Worm (Caenorhabditis elegans) whole organism, young adult: ENCODE data around the gene best-23.
A peak's percentile ranks its signal among the peaks of the same experiment; 100 is the strongest.

Experiments used
- B0261.1 ChIP-seq: sonication (generic microtip); optimal IDR thresholded peaks from 2 replicates; lab custom pipeline; 2016; ENCODE audit warnings: mild to moderate bottlenecking, missing genetic modification characterization, moderate library complexity, missing compliant biosample characterization
- B0336.3 ChIP-seq: fragments of 200-800 bp; sonication (Bioruptor generic); IDR thresholded peaks from 2 replicates; pipeline ENCODE4 v1.3.6; 2022; ENCODE audit warnings: missing genetic modification characterization, missing compliant biosample characterization
- D2030.7 ChIP-seq: fragments of 200-800 bp; sonication (Bioruptor generic); IDR thresholded peaks from 2 replicates; pipeline ENCODE4 v1.3.6; 2022; ENCODE audit warnings: missing genetic modification reagents, missing genetic modification characterization, missing compliant biosample characterization
- F10E7.11 ChIP-seq: sonication (generic microtip); optimal IDR thresholded peaks from 2 replicates; lab custom pipeline; 2017; ENCODE audit warnings: mild to moderate bottlenecking, missing genetic modification characterization, moderate library complexity, missing compliant biosample characterization
- F33H1.4 ChIP-seq: fragments of 200-800 bp; sonication (Bioruptor generic); IDR thresholded peaks from 2 replicates; pipeline ENCODE4 v1.3.6; 2022; ENCODE audit warnings: missing genetic modification reagents, missing genetic modification characterization, missing compliant biosample characterization
- F37B4.10 ChIP-seq: fragments of 200-800 bp; sonication (Bioruptor generic); IDR thresholded peaks from 2 replicates; pipeline ENCODE4 v1.3.6; 2022; ENCODE audit warnings: missing genetic modification characterization, missing compliant biosample characterization
- F49E8.2 ChIP-seq: sonication (generic microtip); optimal IDR thresholded peaks from 3 replicates; lab custom pipeline; 2017; ENCODE audit warnings: missing genetic modification characterization, mild to moderate bottlenecking, missing compliant biosample characterization, antibody characterized with exemption, moderate library complexity; ENCODE audit not compliant: insufficient read depth
- F57A8.1 ChIP-seq: fragments of 200-800 bp; sonication (Bioruptor generic); optimal IDR thresholded peaks from 2 replicates; lab custom pipeline; 2018; ENCODE audit warnings: mild to moderate bottlenecking, missing genetic modification characterization, moderate library complexity, missing compliant biosample characterization
- Y67H2A.10 ChIP-seq: fragments of 200-800 bp; sonication (Bioruptor generic); conservative IDR thresholded peaks from 2 replicates; pipeline ENCODE4 v1.3.6; 2022; ENCODE audit warnings: missing genetic modification reagents, missing genetic modification characterization, missing compliant biosample characterization
- akir-1 ChIP-seq: fragments of 200-800 bp; sonication (Bioruptor generic); optimal IDR thresholded peaks from 2 replicates; lab custom pipeline; 2018; ENCODE audit warnings: mild to moderate bottlenecking, missing genetic modification characterization, moderate library complexity, missing compliant biosample characterization
- ama-1 ChIP-seq, 3 experiments: fragments of 150-350 bp in 1 of 3; sonication (generic microtip) in 2 of 3; optimal IDR thresholded peaks; 2 replicates each; lab custom pipeline; 2014 to 2018; ENCODE audit warnings: missing biosample characterization in 2 of 3, missing genetic modification characterization in 2 of 3, missing genetic modification reagents in 2 of 3
- attf-5 ChIP-seq: fragments of 200-800 bp; sonication (Bioruptor generic); optimal IDR thresholded peaks from 2 replicates; lab custom pipeline; 2018; ENCODE audit warnings: mild to moderate bottlenecking, missing genetic modification characterization, missing compliant biosample characterization
- attf-6 ChIP-seq: fragments of 200-800 bp; sonication (Bioruptor generic); IDR thresholded peaks from 2 replicates; pipeline ENCODE4 v1.3.6; 2022; ENCODE audit warnings: missing genetic modification reagents, missing genetic modification characterization, missing compliant biosample characterization
- bed-1 ChIP-seq: fragments of 200-800 bp; sonication (Bioruptor generic); IDR thresholded peaks from 2 replicates; pipeline ENCODE4 v1.3.6; 2022; ENCODE audit warnings: missing genetic modification reagents, missing genetic modification characterization, missing compliant biosample characterization
- cebp-2 ChIP-seq: fragments of 200-800 bp; sonication (Bioruptor generic); IDR thresholded peaks from 2 replicates; pipeline ENCODE4 v1.3.6; 2022; ENCODE audit warnings: missing genetic modification characterization, missing compliant biosample characterization
- ceh-91 ChIP-seq: fragments of 200-800 bp; sonication (Bioruptor generic); IDR thresholded peaks from 2 replicates; pipeline ENCODE4 v1.3.6; 2022; ENCODE audit warnings: missing genetic modification reagents, missing genetic modification characterization, missing compliant biosample characterization
- dox-1 ChIP-seq: fragments of 200-800 bp; sonication (Bioruptor generic); IDR thresholded peaks from 2 replicates; pipeline ENCODE4 v1.3.6; 2022; ENCODE audit warnings: missing genetic modification reagents, missing genetic modification characterization, missing compliant biosample characterization
- ekl-4 ChIP-seq: fragments of 200-800 bp; sonication (Bioruptor generic); IDR thresholded peaks from 2 replicates; pipeline ENCODE4 v1.3.6; 2022; ENCODE audit warnings: missing genetic modification reagents, missing genetic modification characterization, missing compliant biosample characterization
- ets-4 ChIP-seq: fragments of 200-800 bp; sonication (Bioruptor generic); optimal IDR thresholded peaks from 2 replicates; lab custom pipeline; 2018; ENCODE audit warnings: mild to moderate bottlenecking, missing genetic modification characterization, missing compliant biosample characterization
- hlh-26 ChIP-seq: fragments of 200-800 bp; sonication (Bioruptor generic); conservative IDR thresholded peaks from 2 replicates; pipeline ENCODE4 v1.3.6; 2022; ENCODE audit warnings: missing genetic modification reagents, missing genetic modification characterization, missing compliant biosample characterization
- hmg-1.2 ChIP-seq: fragments of 200-800 bp; sonication (Bioruptor generic); IDR thresholded peaks from 2 replicates; pipeline ENCODE4 v1.3.6; 2022; ENCODE audit warnings: missing genetic modification reagents, missing genetic modification characterization, missing compliant biosample characterization
- hrde-1 ChIP-seq: sonication (generic microtip); optimal IDR thresholded peaks from 2 replicates; lab custom pipeline; 2016; ENCODE audit warnings: missing genetic modification characterization, mild to moderate bottlenecking, missing compliant biosample characterization, moderate library complexity, missing genotype, missing genetic modification reagents, borderline replicate concordance
- hsf-1 ChIP-seq: fragments of 200-800 bp; sonication (Bioruptor generic); IDR thresholded peaks from 2 replicates; pipeline ENCODE4 v1.3.6; 2022; ENCODE audit warnings: missing genetic modification reagents, missing genetic modification characterization, missing compliant biosample characterization
- lin-35 ChIP-seq, 3 experiments: fragments of 150-350 bp in 2 of 3; sonication (generic microtip) in 1 of 3; optimal IDR thresholded peaks; 2 replicates each; lab custom pipeline; 2014 to 2018; ENCODE audit warnings: missing biosample characterization in 3 of 3, missing genetic modification characterization in 3 of 3, missing genetic modification reagents in 3 of 3
- lin-54 ChIP-seq: fragments of 200-800 bp; sonication (Bioruptor generic); optimal IDR thresholded peaks from 2 replicates; lab custom pipeline; 2018; ENCODE audit warnings: mild to moderate bottlenecking, missing genetic modification characterization, missing compliant biosample characterization
- lsl-1 ChIP-seq: fragments of 200-800 bp; sonication (Bioruptor generic); optimal IDR thresholded peaks from 2 replicates; lab custom pipeline; 2018; ENCODE audit warnings: mild to moderate bottlenecking, missing genetic modification characterization, moderate library complexity, missing compliant biosample characterization
- lsy-27 ChIP-seq: sonication (generic microtip); optimal IDR thresholded peaks from 2 replicates; lab custom pipeline; 2017; ENCODE audit warnings: missing genetic modification characterization, mild to moderate bottlenecking, missing compliant biosample characterization, antibody characterized with exemption, missing genotype, borderline replicate concordance; ENCODE audit not compliant: insufficient read depth
- madf-3 ChIP-seq: fragments of 200-800 bp; sonication (Bioruptor generic); IDR thresholded peaks from 2 replicates; pipeline ENCODE4 v1.3.6; 2022; ENCODE audit warnings: missing genetic modification reagents, missing genetic modification characterization, missing compliant biosample characterization
- madf-6 ChIP-seq: fragments of 200-800 bp; sonication (Bioruptor generic); IDR thresholded peaks from 2 replicates; pipeline ENCODE4 v1.3.6; 2022; ENCODE audit warnings: missing genetic modification reagents, missing genetic modification characterization, missing compliant biosample characterization
- madf-8 ChIP-seq: fragments of 200-800 bp; sonication (Bioruptor generic); conservative IDR thresholded peaks from 2 replicates; pipeline ENCODE4 v1.3.6; 2022; ENCODE audit warnings: missing genetic modification reagents, missing genetic modification characterization, missing compliant biosample characterization
- mxl-1 ChIP-seq: sonication (generic microtip); optimal IDR thresholded peaks from 2 replicates; lab custom pipeline; 2016; ENCODE audit warnings: missing genetic modification characterization, missing compliant biosample characterization
- sdz-38 ChIP-seq: sonication (generic microtip); optimal IDR thresholded peaks from 2 replicates; lab custom pipeline; 2016; ENCODE audit warnings: missing genotype, missing genetic modification characterization, missing compliant biosample characterization
- snpc-3.4 ChIP-seq: sonication (generic microtip); optimal IDR thresholded peaks from 2 replicates; lab custom pipeline; 2017; ENCODE audit warnings: missing genetic modification characterization, mild to moderate bottlenecking, missing compliant biosample characterization, antibody characterized with exemption, moderate library complexity, missing genotype, missing genetic modification reagents
- snpc-4 ChIP-seq, 5 experiments: fragments of 150-350 bp in 1 of 5; sonication (generic microtip) in 4 of 5; optimal IDR thresholded peaks; 2 replicates each; lab custom pipeline; 2014 to 2018; ENCODE audit warnings: missing genetic modification characterization in 5 of 5, missing biosample characterization in 3 of 5, antibody characterized with exemption in 2 of 5, mild to moderate bottlenecking in 2 of 5, missing compliant biosample characterization in 2 of 5, missing genotype in 2 of 5, moderate library complexity in 2 of 5, missing genetic modification reagents in 1 of 5
- sptf-2 ChIP-seq: fragments of 200-800 bp; sonication (Bioruptor generic); optimal IDR thresholded peaks from 2 replicates; lab custom pipeline; 2018; ENCODE audit warnings: mild to moderate bottlenecking, missing genetic modification characterization, missing compliant biosample characterization
- tbp1 ChIP-seq: fragments of 200-800 bp; sonication (Bioruptor generic); optimal IDR thresholded peaks from 2 replicates; lab custom pipeline; 2018; ENCODE audit warnings: mild to moderate bottlenecking, missing genetic modification characterization, missing compliant biosample characterization
- tlf-1 ChIP-seq: fragments of 200-800 bp; sonication (Bioruptor generic); optimal IDR thresholded peaks from 2 replicates; lab custom pipeline; 2018; ENCODE audit warnings: mild to moderate bottlenecking, missing genetic modification characterization, missing compliant biosample characterization
- unc-62 ChIP-seq: fragments of 150-350 bp; optimal IDR thresholded peaks from 2 replicates; lab custom pipeline; 2014; ENCODE audit warnings: missing biosample characterization, missing genetic modification reagents, missing genetic modification characterization
- xnd-1 ChIP-seq: sonication (generic microtip); optimal IDR thresholded peaks from 2 replicates; lab custom pipeline; 2016; ENCODE audit warnings: missing genotype, missing genetic modification reagents, missing genetic modification characterization, missing compliant biosample characterization
- zim-3 ChIP-seq: sonication (generic microtip); optimal IDR thresholded peaks from 2 replicates; lab custom pipeline; 2017; ENCODE audit warnings: mild to moderate bottlenecking, missing genetic modification characterization, moderate library complexity, missing compliant biosample characterization
- ztf-18 ChIP-seq: sonication (generic microtip); optimal IDR thresholded peaks from 2 replicates; lab custom pipeline; 2016; ENCODE audit warnings: missing genotype, mild to moderate bottlenecking, missing genetic modification characterization, missing compliant biosample characterization
- ztf-28 ChIP-seq: fragments of 200-800 bp; sonication (Bioruptor generic); IDR thresholded peaks from 2 replicates; pipeline ENCODE4 v1.3.6; 2022; ENCODE audit warnings: missing genetic modification reagents, missing genetic modification characterization, missing compliant biosample characterization

Gene best-23

DNA sequence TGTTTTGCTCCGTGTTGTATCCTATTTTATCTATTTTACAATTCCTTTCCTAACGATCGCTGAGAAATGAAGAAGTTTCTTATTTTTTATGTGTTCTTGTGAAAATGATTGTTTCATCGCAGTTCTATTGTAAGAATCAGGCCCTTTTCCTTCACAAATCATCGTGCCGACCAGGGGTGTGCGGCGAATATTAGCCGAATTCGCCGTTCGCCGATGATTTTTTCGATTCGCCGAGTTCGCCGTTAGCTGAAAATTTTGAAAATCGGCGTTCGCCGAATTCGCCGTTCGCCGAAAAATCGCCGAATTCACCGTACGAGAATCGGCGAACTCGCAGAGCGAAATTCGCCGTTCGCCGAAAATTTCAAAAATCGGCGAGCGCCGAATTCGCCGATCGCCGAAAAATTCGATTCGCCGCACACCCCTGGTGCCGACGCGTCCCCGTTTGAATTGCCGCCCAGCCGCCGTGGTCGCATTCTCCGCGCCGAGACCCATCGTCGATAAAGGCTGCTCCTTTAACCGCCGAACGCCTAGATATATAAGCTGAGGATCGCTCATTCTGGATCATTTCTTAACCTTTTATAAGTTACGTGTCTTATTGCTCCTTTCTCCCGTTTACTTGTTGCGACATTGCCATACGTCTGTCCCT, 43.8 kb downstream of the best-23 start (continued):
- 0 out of 2 replicates have a peak, but pooled peaks have one; percentile 17 for TF ChIP-seq hmg-1.2 (GFP tag; lab: Robert Waterston, UW)
- peak; percentile 59 for TF ChIP-seq hsf-1 (GFP tag; lab: Robert Waterston, UW)
- no peak for TF ChIP-seq unc-62 (GFP tag; lab: Kevin White, UChicago)
- TF ChIP-seq ztf-28 (GFP tag; lab: Robert Waterston, UW): 0 out of 2 replicates have a peak, but pooled peaks have one; percentile 6
- TF ChIP-seq B0336.3 (GFP tag; lab: Robert Waterston, UW): peak; percentile 50
- TF ChIP-seq F33H1.4 (GFP tag; lab: Robert Waterston, UW): peak; percentile 71
- TF ChIP-seq B0261.1 (tag; lab: Kevin White, UChicago): no peak
- TF ChIP-seq snpc-3.4: no peak
- no peak for TF ChIP-seq madf-3 (GFP tag; lab: Robert Waterston, UW)
- TF ChIP-seq ama-1 (optimal IDR thresholded peaks at IDR 0.05; lab: Kevin White, UChicago): no peak
- TF ChIP-seq ama-1 (GFP tag; optimal IDR thresholded peaks at IDR 0.05; lab: Kevin White, UChicago): no peak
- TF ChIP-seq tbp1 (GFP tag; lab: Kevin White, UChicago): no peak
- TF ChIP-seq F10E7.11: no peak
- TF ChIP-seq akir-1 (GFP tag; lab: Kevin White, UChicago): no peak
- TF ChIP-seq F57A8.1 (GFP tag; lab: Kevin White, UChicago): no peak
- 0 out of 2 replicates have a peak, but pooled peaks have one; percentile 11 for TF ChIP-seq Y67H2A.10 (GFP tag; lab: Robert Waterston, UW)
- no peak for TF ChIP-seq ets-4
- TF ChIP-seq F37B4.10 (GFP tag; lab: Robert Waterston, UW): no peak
- peak; percentile 33; the same call in 1 of the 2 replicates for TF ChIP-seq madf-6 (GFP tag; lab: Robert Waterston, UW)

ce11 chrII:7860221-7860928, 47.0 kb downstream of the best-23 start, which contains the start of gene lin-5:
TSS of gene lin-5 (plus strand) at chrII:7860574.
- TF ChIP-seq D2030.7 (GFP tag; lab: Robert Waterston, UW) (peak; percentile 91), xnd-1 (tag; lab: Kevin White, UChicago) (peak; percentile 95), mxl-1 (tag; lab: Kevin White, UChicago) (no peak), ekl-4 (GFP tag; lab: Robert Waterston, UW) (peak; percentile 70), zim-3 (tag; lab: Kevin White, UChicago) (no peak), attf-6 (GFP tag; lab: Robert Waterston, UW) (0 out of 2 replicates have a peak, but pooled peaks have one; percentile 10), F49E8.2 (tag; lab: Kevin White, UChicago) (peak; percentile 77), lin-35 (GFP tag; optimal IDR thresholded peaks at IDR 0.05; lab: Kevin White, UChicago) (peak in 2 of 3 experiments; percentile 19 to 74), lin-54 (GFP tag; lab: Kevin White, UChicago) (peak; percentile 92), hsf-1 (GFP tag; lab: Robert Waterston, UW) (peak; percentile 78), tbp1 (GFP tag; lab: Kevin White, UChicago) (peak; percentile 35), sdz-38 (tag; lab: Kevin White, UChicago) (no peak), hrde-1 (tag; lab: Kevin White, UChicago) (peak; percentile 8), sptf-2 (GFP tag; lab: Kevin White, UChicago) (no peak), ztf-18 (tag; lab: Kevin White, UChicago) (peak; percentile 1), bed-1 (GFP tag; lab: Robert Waterston, UW) (no peak), dox-1 (GFP tag; lab: Robert Waterston, UW) (peak; percentile 76), ztf-28 (GFP tag; lab: Robert Waterston, UW) (no peak), lsy-27 (tag; lab: Kevin White, UChicago) (no peak), tlf-1 (GFP tag; lab: Kevin White, UChicago) (peak; percentile 78), snpc-4 (GFP tag; optimal IDR thresholded peaks at IDR 0.05; lab: Kevin White, UChicago) (no peak), snpc-4 (tag; optimal IDR thresholded peaks at IDR 0.05; lab: Kevin White, UChicago) (peak in 2 of 4 experiments; percentile 14 to 43), lsl-1 (GFP tag; lab: Kevin White, UChicago) (peak; percentile 93), F33H1.4 (GFP tag; lab: Robert Waterston, UW) (peak; percentile 91), attf-5 (GFP tag; lab: Kevin White, UChicago) (peak; percentile 55), ceh-91 (peak; percentile 91), cebp-2 (no peak), hlh-26 (GFP tag; lab: Robert Waterston, UW) (no peak), snpc-3.4 (peak; percentile 82), madf-8 (peak; percentile 95)
